Fruit fly (Drosophila melanogaster) whole organism, adult: ENCODE measurements around the gene Mnn1.

Experiments
- CG11617 ChIP-seq: fragments of 200-800 bp; sonication (Bioruptor generic); optimal IDR thresholded peaks from 2 replicates; lab custom pipeline; 2017; ENCODE audit warnings: mild to moderate bottlenecking, missing biosample characterization, missing genetic modification reagents, missing genetic modification characterization
- CG12768 ChIP-seq: fragments of 200-800 bp; sonication (Bioruptor generic); optimal IDR thresholded peaks from 2 replicates; lab custom pipeline; 2017; ENCODE audit warnings: missing biosample characterization, missing genetic modification characterization, mild to moderate bottlenecking, moderate library complexity, missing genetic modification reagents
- CG14711 ChIP-seq: fragments of 200-800 bp; sonication (Bioruptor generic); optimal IDR thresholded peaks from 2 replicates; lab custom pipeline; 2018; ENCODE audit warnings: missing biosample characterization, mild to moderate bottlenecking, missing genetic modification characterization, moderate library complexity
- CG1620 ChIP-seq: fragments of 200-800 bp; sonication (Bioruptor generic); optimal IDR thresholded peaks from 2 replicates; lab custom pipeline; 2016; ENCODE audit warnings: missing biosample characterization, missing genetic modification characterization
- CG33017 ChIP-seq: fragments of 200-800 bp; sonication (Bioruptor generic); optimal IDR thresholded peaks from 2 replicates; lab custom pipeline; 2018; ENCODE audit warnings: missing biosample characterization, mild to moderate bottlenecking, missing genetic modification characterization, moderate library complexity
- CG5204 ChIP-seq: fragments of 200-800 bp; sonication (Bioruptor generic); optimal IDR thresholded peaks from 2 replicates; lab custom pipeline; 2016; ENCODE audit warnings: missing biosample characterization, missing genetic modification characterization
- CG7045 ChIP-seq: fragments of 200-800 bp; sonication (Bioruptor generic); optimal IDR thresholded peaks from 2 replicates; lab custom pipeline; 2017; ENCODE audit warnings: missing biosample characterization, mild to moderate bottlenecking, missing genetic modification characterization
- CG7101 ChIP-seq: fragments of 200-800 bp; sonication (Bioruptor generic); optimal IDR thresholded peaks from 2 replicates; lab custom pipeline; 2018; ENCODE audit warnings: missing biosample characterization, mild to moderate bottlenecking, missing genetic modification characterization, moderate library complexity
- Clk ChIP-seq: fragments of 200-800 bp; sonication (Bioruptor generic); optimal IDR thresholded peaks from 2 replicates; lab custom pipeline; 2017; ENCODE audit warnings: missing biosample characterization, missing genetic modification characterization
- Crg-1 ChIP-seq: fragments of 200-800 bp; sonication (Bioruptor generic); optimal IDR thresholded peaks from 2 replicates; lab custom pipeline; 2016; ENCODE audit warnings: missing biosample characterization, missing genetic modification characterization
- Hr96 ChIP-seq: fragments of 200-800 bp; sonication (Bioruptor generic); optimal IDR thresholded peaks from 2 replicates; lab custom pipeline; 2016; ENCODE audit warnings: missing biosample characterization, missing genetic modification characterization
- Mnt ChIP-seq: fragments of 200-800 bp; sonication (Bioruptor generic); optimal IDR thresholded peaks from 2 replicates; lab custom pipeline; 2016; ENCODE audit warnings: missing biosample characterization, mild to moderate bottlenecking, missing genetic modification characterization
- bab1 ChIP-seq: fragments of 200-800 bp; sonication (Bioruptor generic); optimal IDR thresholded peaks from 3 replicates; lab custom pipeline; 2019; ENCODE audit warnings: missing biosample characterization, mild to moderate bottlenecking, missing genetic modification characterization, moderate library complexity
- cic ChIP-seq: fragments of 200-800 bp; sonication (Bioruptor generic); optimal IDR thresholded peaks from 2 replicates; lab custom pipeline; 2017; ENCODE audit warnings: missing biosample characterization, mild to moderate bottlenecking, missing genetic modification characterization, moderate library complexity
- cnc ChIP-seq, 2 experiments: fragments of >200 bp; optimal IDR thresholded peaks; 2 replicates each; lab custom pipeline; 2017
- kay ChIP-seq: fragments of 200-800 bp; sonication (Bioruptor generic); peaks from one replicate; lab custom pipeline; 2016; ENCODE audit warnings: missing biosample characterization, missing genetic modification characterization, borderline replicate concordance
- ovo ChIP-seq: fragments of 200-800 bp; sonication (Bioruptor generic); optimal IDR thresholded peaks from 2 replicates; lab custom pipeline; 2016; ENCODE audit warnings: missing biosample characterization, missing genetic modification characterization
- pad ChIP-seq: fragments of 200-800 bp; sonication (Bioruptor generic); optimal IDR thresholded peaks from 3 replicates; lab custom pipeline; 2017; ENCODE audit warnings: missing biosample characterization, missing genetic modification characterization, mild to moderate bottlenecking, moderate library complexity, missing genetic modification reagents
- tj ChIP-seq: fragments of 200-800 bp; sonication (Bioruptor generic); optimal IDR thresholded peaks from 3 replicates; lab custom pipeline; 2017; ENCODE audit warnings: missing biosample characterization, mild to moderate bottlenecking, missing genetic modification characterization, moderate library complexity
- toe ChIP-seq: fragments of 200-800 bp; sonication (Bioruptor generic); optimal IDR thresholded peaks from 2 replicates; lab custom pipeline; 2016; ENCODE audit warnings: missing biosample characterization, missing genetic modification characterization

The Mnn1 gene

DNA sequence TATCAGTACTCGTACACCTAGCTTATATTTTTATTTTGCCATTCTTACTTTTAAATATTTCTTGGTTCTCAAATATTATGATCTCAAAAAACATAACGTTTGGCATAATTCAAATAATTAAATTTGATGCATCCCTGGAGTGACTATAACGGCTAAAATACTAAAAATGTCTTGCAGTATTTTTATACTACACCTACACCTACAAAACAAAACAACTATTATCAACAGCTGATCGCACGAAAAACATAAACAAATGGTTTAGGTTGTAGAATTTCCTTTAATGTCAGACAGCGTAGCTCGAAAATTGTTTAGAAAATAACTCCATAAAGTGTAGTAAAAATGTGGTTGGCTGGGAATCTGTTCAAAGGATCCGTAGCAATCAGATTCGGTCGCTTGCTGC is 42.9 kb upstream of the Mnn1 start, which contains the start of gene CG43322:
CG43322 (plus strand) TSS at position 240 of the 400 bp plus-strand sequence.
- TF ChIP-seq Hr96 (GFP tag; lab: Kevin White, UChicago), result no peak
- TF ChIP-seq CG7045 (GFP tag; lab: Kevin White, UChicago), result no peak
- no peak for TF ChIP-seq ovo
- TF ChIP-seq pad (GFP tag; lab: Kevin White, UChicago), result no peak
- TF ChIP-seq CG33017 (tag; lab: Kevin White, UChicago), result no peak
- no peak for TF ChIP-seq CG11617 (GFP tag; lab: Kevin White, UChicago)
- no peak for TF ChIP-seq CG7101
- no peak for TF ChIP-seq CG12768
- no peak for TF ChIP-seq cnc (optimal IDR thresholded peaks at IDR 0.05; lab: Kevin White, UChicago)
- no peak for TF ChIP-seq Crg-1 (GFP tag; lab: Kevin White, UChicago)
- TF ChIP-seq CG5204, result no peak
- no peak for TF ChIP-seq Mnt
- TF ChIP-seq bab1 (GFP tag; lab: Kevin White, UChicago), result no peak
- no peak for TF ChIP-seq tj (GFP tag; lab: Kevin White, UChicago)
- no peak for TF ChIP-seq CG1620 (GFP tag; lab: Kevin White, UChicago)

DNA sequence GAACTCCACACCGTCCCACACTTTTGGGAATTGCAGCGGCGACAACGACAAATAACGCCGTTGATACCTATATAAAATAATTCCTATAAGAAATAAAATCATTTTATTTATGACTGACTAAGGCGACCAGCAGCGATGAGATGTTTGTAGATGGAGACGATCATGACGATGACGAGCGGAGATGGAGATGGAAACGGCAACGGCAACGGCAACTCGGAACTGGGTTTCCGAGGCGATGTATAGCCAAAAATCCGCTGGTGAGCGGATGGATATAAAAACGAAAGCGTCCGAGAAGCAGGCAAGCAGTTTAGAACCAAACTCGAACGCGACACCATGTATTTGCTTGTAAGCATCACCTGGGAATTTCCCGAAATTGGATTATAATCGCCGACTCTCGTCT is 34.7 kb upstream of the Mnn1 start, which contains the start of gene Pcp:
Pcp (plus strand) TSS at position 301 of the 400 bp plus-strand sequence.
- TF ChIP-seq CG7045 (GFP tag; lab: Kevin White, UChicago) (no peak), ovo (no peak), toe (GFP tag; lab: Kevin White, UChicago) (no peak), tj (GFP tag; lab: Kevin White, UChicago) (no peak), CG1620 (GFP tag; lab: Kevin White, UChicago) (no peak), CG14711 (tag; lab: Kevin White, UChicago) (no peak), cic (GFP tag; lab: Kevin White, UChicago) (no peak), cnc (optimal IDR thresholded peaks at IDR 0.05; lab: Kevin White, UChicago) (no peak), kay (GFP tag; lab: Kevin White, UChicago) (no peak), CG5204 (no peak), CG11617 (GFP tag; lab: Kevin White, UChicago) (no peak), CG12768 (no peak), Clk (GFP tag; lab: Kevin White, UChicago) (no peak), Hr96 (GFP tag; lab: Kevin White, UChicago) (no peak), pad (GFP tag; lab: Kevin White, UChicago) (no peak), Mnt (no peak)

DNA sequence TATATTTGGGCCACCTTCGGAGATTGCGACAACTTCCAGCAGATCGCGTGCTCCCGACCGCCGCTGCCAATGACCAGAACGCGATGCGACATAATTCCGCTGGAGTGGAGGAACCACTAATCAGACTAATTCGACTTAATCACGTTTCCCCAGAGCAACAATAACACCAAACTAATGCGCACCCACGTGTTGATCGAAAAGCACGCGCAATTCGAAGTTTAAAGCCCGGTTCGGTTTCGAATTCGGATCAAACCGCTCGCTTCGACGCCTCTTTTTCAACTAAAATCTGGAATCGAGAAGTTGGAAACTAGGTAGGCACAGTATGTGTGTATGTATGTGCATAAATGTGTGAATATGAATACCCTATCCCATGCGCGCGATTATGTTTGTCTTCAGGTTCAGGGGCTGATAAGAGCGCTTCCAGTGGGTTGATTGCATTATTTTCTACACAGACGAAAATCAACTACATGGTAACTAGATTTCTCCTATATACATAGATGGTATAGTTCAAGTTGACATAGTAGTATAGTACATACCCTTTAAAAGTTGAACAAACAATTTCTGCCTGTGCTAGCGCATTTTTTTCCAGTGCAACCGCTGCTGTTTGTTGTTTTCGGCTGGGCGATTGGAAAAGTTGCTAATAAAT is 32.4 kb upstream of the Mnn1 start, which contains the start of gene Gart:
Gart (minus strand) TSS at position 285 of the 646 bp plus-strand sequence.
- TF ChIP-seq CG5204 (no peak), CG14711 (tag; lab: Kevin White, UChicago) (peak; percentile 46), cic (GFP tag; lab: Kevin White, UChicago) (peak; percentile 72), kay (GFP tag; lab: Kevin White, UChicago) (no peak), ovo (peak; percentile 5), CG1620 (GFP tag; lab: Kevin White, UChicago) (no peak), Crg-1 (GFP tag; lab: Kevin White, UChicago) (peak; percentile 58), CG12768 (no peak), cnc (optimal IDR thresholded peaks at IDR 0.05; lab: Kevin White, UChicago) (no peak), CG11617 (GFP tag; lab: Kevin White, UChicago) (peak; percentile 45), CG7101 (peak; percentile 77), CG33017 (tag; lab: Kevin White, UChicago) (peak; percentile 68), toe (GFP tag; lab: Kevin White, UChicago) (no peak), tj (GFP tag; lab: Kevin White, UChicago) (peak; percentile 41), Clk (GFP tag; lab: Kevin White, UChicago) (no peak), Hr96 (GFP tag; lab: Kevin White, UChicago) (peak; percentile 50), bab1 (GFP tag; lab: Kevin White, UChicago) (peak; percentile 38), CG7045 (GFP tag; lab: Kevin White, UChicago) (peak; percentile 27), Mnt (peak; percentile 87), pad (GFP tag; lab: Kevin White, UChicago) (no peak)

DNA sequence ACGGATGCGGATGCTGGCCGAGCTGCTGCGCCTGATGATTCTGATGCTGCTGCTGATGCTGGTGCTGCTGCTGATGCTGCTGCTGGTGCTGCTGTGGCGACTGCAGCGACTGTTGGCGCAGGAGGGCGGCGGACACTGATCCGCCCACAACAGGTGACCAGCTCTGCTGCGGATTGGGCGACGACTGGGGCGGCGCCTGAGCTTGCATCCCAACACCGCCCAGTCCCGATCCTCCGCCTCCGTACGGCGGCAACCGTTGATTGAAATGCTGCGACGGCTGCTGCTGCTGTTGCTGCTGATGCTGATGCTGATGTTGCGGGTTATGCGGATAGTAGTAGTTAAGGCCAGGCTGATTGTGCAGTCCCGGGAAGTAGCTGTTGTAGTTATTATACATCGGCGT is 30.9 kb upstream of the Mnn1 start:
- TF ChIP-seq CG7045 (GFP tag; lab: Kevin White, UChicago), result no peak

DNA sequence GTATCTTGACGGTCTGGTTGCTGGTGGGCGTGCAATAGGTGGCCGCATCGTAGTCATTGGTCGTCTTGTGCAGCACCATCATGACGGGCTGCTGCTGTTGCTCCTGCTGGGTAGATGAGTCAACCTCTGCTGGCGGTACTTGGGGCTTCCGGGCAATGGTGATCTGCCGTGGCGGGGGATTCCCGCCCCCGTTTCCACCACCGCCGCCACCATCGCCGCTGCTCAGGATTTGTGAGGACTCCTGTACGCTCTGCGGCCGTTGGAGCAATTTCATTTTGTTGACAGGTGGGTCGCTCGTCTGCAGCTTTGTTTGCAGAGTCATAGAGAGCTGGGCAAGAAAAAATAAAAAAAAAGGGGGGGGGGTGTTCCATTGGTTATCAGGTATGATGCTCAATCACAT is 29.8 kb upstream of the Mnn1 start:
- TF ChIP-seq CG33017 (tag; lab: Kevin White, UChicago) (no peak), toe (GFP tag; lab: Kevin White, UChicago) (no peak), Crg-1 (GFP tag; lab: Kevin White, UChicago) (no peak), CG12768 (no peak)

DNA sequence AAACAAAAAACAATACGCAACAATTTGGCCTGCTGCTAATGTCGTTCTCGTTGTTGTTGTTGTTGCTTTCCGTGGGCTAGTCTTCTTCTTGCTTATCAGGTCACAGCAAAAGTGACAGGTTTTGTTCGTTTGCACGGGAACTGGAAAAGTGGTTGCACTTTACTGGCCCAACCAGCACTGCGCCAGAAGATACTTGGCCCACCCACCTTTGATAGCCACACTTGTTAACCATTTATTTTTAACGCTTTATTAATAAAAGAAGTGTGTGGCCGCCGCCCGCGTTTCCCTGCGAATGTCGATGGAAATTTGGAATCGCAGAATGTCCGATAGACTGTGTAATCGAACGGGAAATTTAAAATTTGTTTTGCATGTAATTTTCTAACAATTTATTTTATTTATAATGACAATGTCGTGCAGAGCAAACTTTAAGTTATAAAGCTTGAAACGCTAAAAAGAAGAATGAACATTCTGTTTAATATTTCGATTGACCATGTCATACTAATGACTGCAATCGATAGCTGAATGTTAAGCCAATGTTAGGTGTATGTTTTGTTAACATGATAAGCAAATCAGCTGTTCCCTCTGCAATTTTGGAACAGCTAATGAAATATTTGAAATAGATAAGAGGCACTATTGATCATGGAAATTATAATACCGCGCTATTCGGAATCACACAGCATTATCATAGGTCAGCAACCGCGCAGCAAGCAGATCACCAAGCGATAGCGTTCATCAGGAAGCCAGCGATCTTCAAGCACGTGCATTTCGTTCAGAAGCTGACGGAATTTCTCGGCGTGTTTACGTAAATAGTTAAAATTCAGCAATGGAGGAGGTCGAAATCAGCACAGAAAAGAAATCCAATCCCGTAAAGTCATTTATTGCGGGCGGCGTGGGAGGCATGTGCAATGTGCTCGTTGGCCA is 28.9 kb upstream of the Mnn1 start, which contains the start of the genes CG31908 and MME1:
CG31908 (minus strand) TSS at position 402 of the 921 bp plus-strand sequence.
MME1 (plus strand) TSS at position 539 of the 921 bp plus-strand sequence.
- no peak for TF ChIP-seq kay (GFP tag; lab: Kevin White, UChicago)
- TF ChIP-seq bab1 (GFP tag; lab: Kevin White, UChicago), result peak; percentile 61
- TF ChIP-seq CG12768, result peak; percentile 20
- TF ChIP-seq tj (GFP tag; lab: Kevin White, UChicago), result peak; percentile 45
- peak; percentile 50 for TF ChIP-seq Mnt
- peak; percentile 5 for TF ChIP-seq CG14711 (tag; lab: Kevin White, UChicago)
- TF ChIP-seq CG5204, result no peak
- TF ChIP-seq Clk (GFP tag; lab: Kevin White, UChicago), result no peak
- peak; percentile 54 for TF ChIP-seq ovo
- no peak for TF ChIP-seq toe (GFP tag; lab: Kevin White, UChicago)
- TF ChIP-seq CG7045 (GFP tag; lab: Kevin White, UChicago), result peak; percentile 4
- TF ChIP-seq cic (GFP tag; lab: Kevin White, UChicago), result no peak
- TF ChIP-seq pad (GFP tag; lab: Kevin White, UChicago), result no peak
- TF ChIP-seq Hr96 (GFP tag; lab: Kevin White, UChicago), result peak; percentile 45
- TF ChIP-seq Crg-1 (GFP tag; lab: Kevin White, UChicago), result no peak
- peak; percentile 19 for TF ChIP-seq CG7101
- TF ChIP-seq CG33017 (tag; lab: Kevin White, UChicago), result no peak
- peak; percentile 72 for TF ChIP-seq CG11617 (GFP tag; lab: Kevin White, UChicago)
- peak; percentile 42 for TF ChIP-seq CG1620 (GFP tag; lab: Kevin White, UChicago)
- no peak for TF ChIP-seq cnc (optimal IDR thresholded peaks at IDR 0.05; lab: Kevin White, UChicago)
